Fruit fly (Drosophila melanogaster): ENCODE measurements around the gene CG32026.

DNA sequence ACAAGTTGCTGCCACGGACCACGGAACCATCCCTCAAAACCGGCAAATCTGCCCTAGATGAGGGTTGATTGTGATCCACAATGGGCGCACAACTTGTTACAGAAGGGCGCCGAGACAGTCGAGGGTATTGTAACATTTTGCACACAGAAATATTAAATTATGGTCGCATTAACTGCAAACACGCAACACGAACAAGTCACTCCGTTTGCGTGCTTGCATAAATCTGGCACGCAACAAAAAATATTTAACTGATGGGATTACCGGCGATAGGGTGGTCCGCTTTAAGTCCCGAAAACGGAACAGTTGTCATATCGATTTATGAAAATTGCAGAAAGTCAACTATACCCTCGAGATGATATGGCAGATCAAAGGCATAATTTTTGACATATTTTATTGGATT is 15.7 kb downstream of the CG32026 start:
- TF ChIP-seq CG12768 (GFP tag; optimal IDR thresholded peaks at IDR 0.05) (no peak), CG7101 (tag; optimal IDR thresholded peaks at IDR 0.05) (no peak), Hr96 (GFP tag; optimal IDR thresholded peaks at IDR 0.05) (no peak), tj (GFP tag; optimal IDR thresholded peaks at IDR 0.05) (no peak), ovo (GFP tag; optimal IDR thresholded peaks at IDR 0.05) (no peak)
